Fruit fly (Drosophila melanogaster) whole organism, wandering third instar larva: Measurements from ENCODE around the gene inaF-D.

ENCODE experiments used
- Hr78 ChIP-seq: fragments of >200 bp; optimal IDR thresholded peaks from 2 replicates; lab custom pipeline; 2017; ENCODE audit warnings: missing biosample characterization, missing genetic modification characterization
- Myc ChIP-seq: fragments of >200 bp; optimal IDR thresholded peaks from 2 replicates; lab custom pipeline; 2017
- Sp1 ChIP-seq: fragments of 200-800 bp; sonication (Bioruptor generic); optimal IDR thresholded peaks from 3 replicates; lab custom pipeline; 2019; ENCODE audit warnings: missing biosample characterization, mild to moderate bottlenecking, missing genetic modification characterization, moderate library complexity
- h ChIP-seq: fragments of 200-800 bp; sonication (Bioruptor generic); optimal IDR thresholded peaks from 3 replicates; lab custom pipeline; 2016; ENCODE audit warnings: missing biosample characterization, mild to moderate bottlenecking, missing genetic modification characterization
- pan ChIP-seq: fragments of >200 bp; optimal IDR thresholded peaks from 2 replicates; lab custom pipeline; 2017
- usp ChIP-seq: fragments of >200 bp; optimal IDR thresholded peaks from 2 replicates; lab custom pipeline; 2017; ENCODE audit warnings: missing biosample characterization, missing genetic modification characterization

DNA sequence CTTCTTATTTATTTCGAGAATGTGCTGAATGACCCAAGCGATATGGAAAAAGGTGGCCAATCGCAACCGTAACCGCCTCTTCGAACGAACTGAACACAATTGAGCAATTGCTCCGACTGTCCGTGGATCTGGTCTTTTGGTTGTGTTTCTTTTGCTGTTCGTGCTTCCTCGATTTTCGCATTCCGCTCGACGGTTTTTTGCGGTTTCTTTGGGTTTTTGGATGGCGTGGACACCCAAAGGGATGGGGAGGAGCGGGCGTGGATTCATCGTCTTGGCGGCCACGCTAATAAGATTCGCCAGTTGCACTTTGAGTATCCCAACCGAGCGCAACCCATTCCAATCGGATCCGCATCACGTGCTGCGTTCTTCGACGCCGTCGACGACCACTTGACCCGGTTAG lies 3.8 kb upstream of the inaF-D start, which contains the start of gene inaF-B:
- TF ChIP-seq Sp1 (GFP tag; lab: Kevin White, UChicago) (no peak), pan (no peak), usp (no peak), h (GFP tag; lab: Kevin White, UChicago) (no peak), Myc (lab: Kevin White, UChicago) (no peak), Hr78 (GFP tag; lab: Kevin White, UChicago) (no peak)
